Worm (Caenorhabditis elegans) whole organism, L2 larva: ENCODE results near the gene str-182.

ENCODE experiments used
- C34F6.9 ChIP-seq: fragments of 150-350 bp; optimal IDR thresholded peaks from 2 replicates; lab custom pipeline; 2014; ENCODE audit warnings: missing biosample characterization, missing genetic modification characterization
- F13H6.1 ChIP-seq: sonication (generic microtip); optimal IDR thresholded peaks from 2 replicates; lab custom pipeline; 2016; ENCODE audit warnings: missing genetic modification characterization, missing compliant biosample characterization
- R02D3.7 ChIP-seq: fragments of 150-350 bp; optimal IDR thresholded peaks from 2 replicates; lab custom pipeline; 2014; ENCODE audit warnings: missing biosample characterization, missing genetic modification characterization
- Y55F3AM.14 ChIP-seq: fragments of 200-800 bp; sonication (Bioruptor generic); optimal IDR thresholded peaks from 2 replicates; lab custom pipeline; 2018; ENCODE audit warnings: mild to moderate bottlenecking, missing genetic modification characterization, missing compliant biosample characterization
- ZK546.5 ChIP-seq: sonication (generic microtip); optimal IDR thresholded peaks from 2 replicates; lab custom pipeline; 2017; ENCODE audit warnings: missing biosample characterization, missing genetic modification characterization
- alr-1 ChIP-seq: fragments of 150-350 bp; optimal IDR thresholded peaks from 2 replicates; lab custom pipeline; 2014; ENCODE audit warnings: missing biosample characterization, missing genetic modification characterization
- aly-2 ChIP-seq: fragments of 150-350 bp; optimal IDR thresholded peaks from 2 replicates; lab custom pipeline; 2014; ENCODE audit warnings: missing biosample characterization, missing genetic modification characterization
- ama-1 ChIP-seq: fragments of 150-350 bp; optimal IDR thresholded peaks from 2 replicates; lab custom pipeline; 2018; ENCODE audit warnings: inconsistent platforms
- blmp-1 ChIP-seq: sonication (generic microtip); optimal IDR thresholded peaks from 2 replicates; lab custom pipeline; 2017; ENCODE audit warnings: missing genetic modification characterization, mild to moderate bottlenecking, missing compliant biosample characterization, antibody characterized with exemption, moderate library complexity; ENCODE audit not compliant: insufficient read depth
- ceh-16 ChIP-seq: fragments of 150-350 bp; optimal IDR thresholded peaks from 2 replicates; lab custom pipeline; 2014; ENCODE audit warnings: missing biosample characterization, missing genetic modification characterization
- ceh-82 ChIP-seq: fragments of 150-350 bp; optimal IDR thresholded peaks from 2 replicates; lab custom pipeline; 2014; ENCODE audit warnings: missing biosample characterization, missing genetic modification characterization
- crh-2 ChIP-seq: sonication (generic microtip); optimal IDR thresholded peaks from 2 replicates; lab custom pipeline; 2017; ENCODE audit warnings: missing biosample characterization, missing genetic modification characterization
- dmd-4 ChIP-seq: sonication (generic microtip); optimal IDR thresholded peaks from 2 replicates; lab custom pipeline; 2017; ENCODE audit warnings: missing biosample characterization, missing genetic modification characterization
- egl-27 ChIP-seq: sonication (generic microtip); optimal IDR thresholded peaks from 3 replicates; lab custom pipeline; 2017; ENCODE audit warnings: missing biosample characterization, missing genetic modification reagents, missing genetic modification characterization
- elt-1 ChIP-seq: fragments of 150-350 bp; optimal IDR thresholded peaks from 2 replicates; lab custom pipeline; 2014; ENCODE audit warnings: missing biosample characterization, missing genetic modification characterization
- elt-3 ChIP-seq: sonication (generic microtip); optimal IDR thresholded peaks from 2 replicates; lab custom pipeline; 2017; ENCODE audit warnings: missing biosample characterization, missing genetic modification characterization
- fos-1 ChIP-seq: fragments of 150-350 bp; optimal IDR thresholded peaks from 2 replicates; lab custom pipeline; 2014; ENCODE audit warnings: missing biosample characterization, missing genetic modification characterization
- gmeb-1 ChIP-seq: fragments of 150-350 bp; optimal IDR thresholded peaks from 2 replicates; lab custom pipeline; 2014; ENCODE audit warnings: missing biosample characterization, missing genetic modification characterization
- lin-11 ChIP-seq: fragments of 150-350 bp; sonication (generic microtip); optimal IDR thresholded peaks from 2 replicates; lab custom pipeline; 2014; ENCODE audit warnings: missing biosample characterization, missing genetic modification characterization, inconsistent platforms, mixed read lengths
- lin-13 ChIP-seq: fragments of 150-350 bp; optimal IDR thresholded peaks from 2 replicates; lab custom pipeline; 2014; ENCODE audit warnings: missing biosample characterization, missing genetic modification reagents, missing genetic modification characterization
- lin-39 ChIP-seq: fragments of 150-350 bp; optimal IDR thresholded peaks from 2 replicates; lab custom pipeline; 2014; ENCODE audit warnings: missing biosample characterization, missing genetic modification reagents, missing genetic modification characterization
- lsy-2 ChIP-seq, 2 experiments: fragments of 150-350 bp in 1 of 2; sonication (generic microtip) in 1 of 2; optimal IDR thresholded peaks; 2 replicates each; lab custom pipeline; 2014 to 2017; ENCODE audit warnings: missing biosample characterization in 2 of 2, missing genetic modification characterization in 2 of 2
- mab-5 ChIP-seq: fragments of 150-350 bp; optimal IDR thresholded peaks from 2 replicates; lab custom pipeline; 2014; ENCODE audit warnings: missing biosample characterization, missing genetic modification characterization
- mbf-1 ChIP-seq: sonication (generic microtip); optimal IDR thresholded peaks from 2 replicates; lab custom pipeline; 2017; ENCODE audit warnings: missing biosample characterization, missing genetic modification characterization
- mdl-1 ChIP-seq, 2 experiments: fragments of 150-350 bp in 1 of 2; sonication (generic microtip) in 1 of 2; optimal IDR thresholded peaks; 2 replicates each; lab custom pipeline; 2017; ENCODE audit warnings: missing biosample characterization in 2 of 2, missing genetic modification characterization in 2 of 2
- nhr-10 ChIP-seq: sonication (generic microtip); optimal IDR thresholded peaks from 2 replicates; lab custom pipeline; 2017; ENCODE audit warnings: missing biosample characterization, missing genetic modification characterization
- nhr-11 ChIP-seq: fragments of 150-350 bp; optimal IDR thresholded peaks from 2 replicates; lab custom pipeline; 2014; ENCODE audit warnings: missing biosample characterization, missing genetic modification characterization
- nhr-12 ChIP-seq: fragments of 150-350 bp; optimal IDR thresholded peaks from 2 replicates; lab custom pipeline; 2014; ENCODE audit warnings: missing biosample characterization, missing genetic modification characterization
- nhr-129 ChIP-seq: fragments of 150-350 bp; optimal IDR thresholded peaks from 2 replicates; lab custom pipeline; 2014; ENCODE audit warnings: missing biosample characterization, missing genetic modification characterization
- nhr-21 ChIP-seq: fragments of 150-350 bp; optimal IDR thresholded peaks from 2 replicates; lab custom pipeline; 2014; ENCODE audit warnings: missing biosample characterization, missing genetic modification characterization
- nhr-23 ChIP-seq: fragments of 150-350 bp; optimal IDR thresholded peaks from 2 replicates; lab custom pipeline; 2014; ENCODE audit warnings: missing biosample characterization, missing genetic modification reagents, missing genetic modification characterization
- nhr-237 ChIP-seq: fragments of 150-350 bp; optimal IDR thresholded peaks from 2 replicates; lab custom pipeline; 2014; ENCODE audit warnings: missing biosample characterization, missing genetic modification characterization
- nhr-25 ChIP-seq: fragments of 150-350 bp; sonication (generic microtip); optimal IDR thresholded peaks from 3 replicates; lab custom pipeline; 2014; ENCODE audit warnings: missing biosample characterization, missing genetic modification characterization
- nhr-6 ChIP-seq: fragments of 150-350 bp; optimal IDR thresholded peaks from 2 replicates; lab custom pipeline; 2014; ENCODE audit warnings: missing biosample characterization, missing genetic modification characterization
- nhr-77 ChIP-seq: fragments of 150-350 bp; optimal IDR thresholded peaks from 2 replicates; lab custom pipeline; 2014; ENCODE audit warnings: missing biosample characterization, missing genetic modification characterization
- peb-1 ChIP-seq: fragments of 150-350 bp; optimal IDR thresholded peaks from 2 replicates; lab custom pipeline; 2014; ENCODE audit warnings: missing biosample characterization, missing genetic modification characterization
- sem-4 ChIP-seq: fragments of 150-350 bp; optimal IDR thresholded peaks from 2 replicates; lab custom pipeline; 2014; ENCODE audit warnings: missing biosample characterization, missing genetic modification reagents, missing genetic modification characterization
- skn-1 ChIP-seq: sonication (generic microtip); optimal IDR thresholded peaks from 2 replicates; lab custom pipeline; 2017; ENCODE audit warnings: missing biosample characterization, missing genetic modification characterization
- sma-3 ChIP-seq: sonication (generic microtip); optimal IDR thresholded peaks from 2 replicates; lab custom pipeline; 2016; ENCODE audit warnings: missing genetic modification reagents, missing genetic modification characterization, missing compliant biosample characterization
- sma-9 ChIP-seq, 2 experiments: fragments of 150-350 bp in 1 of 2; sonication (generic microtip) in 1 of 2; optimal IDR thresholded peaks; 2 replicates each; lab custom pipeline; 2014 to 2016; ENCODE audit warnings: missing genetic modification characterization in 2 of 2, mild to moderate bottlenecking in 1 of 2, missing biosample characterization in 1 of 2, missing compliant biosample characterization in 1 of 2, missing genetic modification reagents in 1 of 2, moderate library complexity in 1 of 2
- snpc-4 ChIP-seq: fragments of 150-350 bp; optimal IDR thresholded peaks from 2 replicates; lab custom pipeline; 2014; ENCODE audit warnings: missing biosample characterization, missing genetic modification characterization
- unc-39 ChIP-seq: fragments of 150-350 bp; optimal IDR thresholded peaks from 2 replicates; lab custom pipeline; 2014; ENCODE audit warnings: missing biosample characterization, missing genetic modification characterization
- unc-55 ChIP-seq: fragments of 150-350 bp; sonication (generic microtip); optimal IDR thresholded peaks from 3 replicates; lab custom pipeline; 2014; ENCODE audit warnings: missing biosample characterization, missing genetic modification reagents, missing genetic modification characterization
- unc-62 ChIP-seq: fragments of 150-350 bp; optimal IDR thresholded peaks from 2 replicates; lab custom pipeline; 2014; ENCODE audit warnings: missing biosample characterization, missing genetic modification reagents, missing genetic modification characterization
- zag-1 ChIP-seq: fragments of 150-350 bp; optimal IDR thresholded peaks from 2 replicates; lab custom pipeline; 2014; ENCODE audit warnings: missing biosample characterization, missing genetic modification characterization
- ztf-1 ChIP-seq: fragments of 200-800 bp; sonication (Bioruptor generic); conservative IDR thresholded peaks from 2 replicates; pipeline ENCODE4 v1.3.6; 2022; ENCODE audit warnings: missing genetic modification characterization, missing compliant biosample characterization
- ztf-11 ChIP-seq: sonication (generic microtip); optimal IDR thresholded peaks from 2 replicates; lab custom pipeline; 2017; ENCODE audit warnings: missing biosample characterization, missing genetic modification characterization
- ztf-4 ChIP-seq: fragments of 150-350 bp; optimal IDR thresholded peaks from 2 replicates; lab custom pipeline; 2014; ENCODE audit warnings: missing biosample characterization, missing genetic modification characterization

The str-182 gene

ce11 chrV:10205483-10205882 lies 27.7 kb downstream of the str-182 start, which contains the start of gene ZK856.16:
Gene ZK856.16, minus strand, starts transcription at chrV:10205583.
- TF ChIP-seq blmp-1 (tag; lab: Kevin White, UChicago) (no peak), mab-5 (no peak), sma-9 (GFP tag; optimal IDR thresholded peaks at IDR 0.05; lab: Kevin White, UChicago) (no peak), sma-9 (tag; optimal IDR thresholded peaks at IDR 0.05; lab: Kevin White, UChicago) (no peak), dmd-4 (tag; lab: Kevin White, UChicago) (no peak), nhr-25 (tag; lab: Kevin White, UChicago) (no peak), alr-1 (tag; lab: Kevin White, UChicago) (no peak), egl-27 (no peak), C34F6.9 (tag; lab: Kevin White, UChicago) (no peak), unc-39 (no peak), nhr-11 (tag; lab: Kevin White, UChicago) (no peak), aly-2 (tag; lab: Kevin White, UChicago) (no peak), nhr-10 (no peak), Y55F3AM.14 (GFP tag; lab: Kevin White, UChicago) (no peak), fos-1 (tag; lab: Kevin White, UChicago) (no peak)

DNA sequence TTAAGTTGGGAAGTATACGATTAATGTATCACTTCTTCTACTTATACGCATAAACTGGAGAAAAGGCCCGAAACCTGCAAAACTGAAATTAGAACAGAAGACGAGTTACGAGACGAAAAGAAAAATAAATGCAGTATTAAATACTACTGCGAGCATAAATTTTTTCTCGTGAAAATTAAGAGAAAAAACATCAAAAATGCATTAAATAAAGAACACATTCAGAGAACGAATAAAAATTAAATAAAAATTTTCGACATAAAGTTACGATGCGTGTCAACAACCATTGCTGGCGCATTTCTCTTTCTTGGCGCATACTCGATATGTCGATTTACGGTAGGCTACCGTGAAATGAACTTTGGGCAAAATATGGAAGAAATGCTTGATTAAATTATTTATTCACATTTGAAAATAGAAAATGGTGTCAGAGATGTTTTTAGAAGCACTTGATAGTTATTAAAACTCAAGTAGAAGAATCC lies 28.3 kb downstream of the str-182 start, which contains the start of the genes ZK856.19 and ZK856.11:
ZK856.19 (minus strand) TSS at position 51 of the 476 bp plus-strand sequence.
ZK856.11 (minus strand) TSS at position 76 of the 476 bp plus-strand sequence.
- TF ChIP-seq ztf-11 (tag; lab: Kevin White, UChicago) (no peak), lin-11 (tag; lab: Kevin White, UChicago) (no peak), zag-1 (tag; lab: Kevin White, UChicago) (no peak), nhr-11 (tag; lab: Kevin White, UChicago) (no peak), nhr-129 (tag; lab: Kevin White, UChicago) (peak; percentile 43), sma-3 (GFP tag; lab: Kevin White, UChicago) (peak; percentile 62), nhr-21 (tag; lab: Kevin White, UChicago) (peak; percentile 41), unc-39 (no peak), R02D3.7 (tag; lab: Kevin White, UChicago) (peak; percentile 52), ztf-1 (GFP tag; lab: Robert Waterston, UW) (no peak), ama-1 (lab: Kevin White, UChicago) (peak; percentile 25), egl-27 (no peak), mdl-1 (tag; optimal IDR thresholded peaks at IDR 0.05; lab: Kevin White, UChicago) (no peak), fos-1 (tag; lab: Kevin White, UChicago) (no peak), skn-1 (tag; lab: Kevin White, UChicago) (no peak), mbf-1 (tag; lab: Kevin White, UChicago) (no peak), elt-1 (tag; lab: Kevin White, UChicago) (no peak), blmp-1 (tag; lab: Kevin White, UChicago) (no peak), nhr-25 (tag; lab: Kevin White, UChicago) (peak; percentile 66), dmd-4 (tag; lab: Kevin White, UChicago) (no peak), ztf-4 (tag; lab: Kevin White, UChicago) (no peak), elt-3 (no peak), unc-55 (peak; percentile 72), lin-13 (GFP tag; lab: Kevin White, UChicago) (peak; percentile 51), snpc-4 (tag; lab: Kevin White, UChicago) (no peak), sma-9 (GFP tag; optimal IDR thresholded peaks at IDR 0.05; lab: Kevin White, UChicago) (peak; percentile 41), sma-9 (tag; optimal IDR thresholded peaks at IDR 0.05; lab: Kevin White, UChicago) (no peak), lsy-2 (tag; optimal IDR thresholded peaks at IDR 0.05; lab: Kevin White, UChicago) (peak; percentile 67 to 89), Y55F3AM.14 (GFP tag; lab: Kevin White, UChicago) (no peak), ceh-16 (tag; lab: Kevin White, UChicago) (no peak), aly-2 (tag; lab: Kevin White, UChicago) (no peak), gmeb-1 (tag; lab: Kevin White, UChicago) (peak; percentile 80), nhr-77 (tag; lab: Kevin White, UChicago) (no peak), peb-1 (no peak), nhr-23 (tag; lab: Kevin White, UChicago) (no peak), nhr-6 (tag; lab: Kevin White, UChicago) (no peak), sem-4 (peak; percentile 21), mab-5 (peak; percentile 37), nhr-10 (no peak), lin-39 (no peak), alr-1 (tag; lab: Kevin White, UChicago) (no peak), F13H6.1 (no peak), nhr-12 (no peak), ZK546.5 (no peak), ceh-82 (tag; lab: Kevin White, UChicago) (no peak), unc-62 (GFP tag; lab: Kevin White, UChicago) (no peak), nhr-237 (no peak), crh-2 (tag; lab: Kevin White, UChicago) (peak; percentile 76), C34F6.9 (tag; lab: Kevin White, UChicago) (peak; percentile 86)
